Worm (Caenorhabditis elegans) whole organism, midembryonic: Measurements from ENCODE around the gene cdr-2.

Source experiments
- flt-1 ChIP-seq: fragments of 200-800 bp; sonication (Bioruptor generic); IDR thresholded peaks from 2 replicates; pipeline ENCODE4 v1.3.6; 2022; ENCODE audit warnings: missing genetic modification characterization, missing compliant biosample characterization
- klf-2 ChIP-seq: fragments of 200-800 bp; sonication (Bioruptor generic); conservative IDR thresholded peaks from 2 replicates; pipeline ENCODE4 v1.3.6; 2022; ENCODE audit warnings: missing genetic modification reagents, missing genetic modification characterization, missing compliant biosample characterization
- ref-1 ChIP-seq: fragments of 200-800 bp; sonication (Bioruptor generic); conservative IDR thresholded peaks from 2 replicates; pipeline ENCODE4 v1.3.6; 2022; ENCODE audit warnings: missing genetic modification reagents, missing genetic modification characterization, missing compliant biosample characterization
- tab-1 ChIP-seq: fragments of 200-800 bp; sonication (Bioruptor generic); IDR thresholded peaks from 2 replicates; pipeline ENCODE4 v1.3.6; 2022; ENCODE audit warnings: missing genetic modification characterization, missing compliant biosample characterization

ce11 chrV:12411909-12412308 lies 3.6 kb downstream of the cdr-2 start, which contains the start of gene cdr-7:
- TF ChIP-seq ref-1 (GFP tag; lab: Robert Waterston, UW) (no peak), flt-1 (no peak), klf-2 (GFP tag; lab: Robert Waterston, UW) (no peak), tab-1 (GFP tag; lab: Robert Waterston, UW) (no peak)
